Fruit fly (Drosophila melanogaster) whole organism, wandering third instar larva: Measurements from ENCODE around the gene CG43254.

Source experiments
- Abd-B ChIP-seq: fragments of >200 bp; optimal IDR thresholded peaks from 2 replicates; lab custom pipeline; 2017; ENCODE audit warnings: missing biosample characterization, missing genetic modification characterization
- CG32264 ChIP-seq: fragments of 200-800 bp; sonication (Bioruptor generic); optimal IDR thresholded peaks from 2 replicates; lab custom pipeline; 2016; ENCODE audit warnings: missing biosample characterization, missing genetic modification characterization
- CG9705 ChIP-seq: fragments of 200-800 bp; sonication (Bioruptor generic); optimal IDR thresholded peaks from 2 replicates; lab custom pipeline; 2018; ENCODE audit warnings: missing biosample characterization, mild to moderate bottlenecking, missing genetic modification characterization
- CrebA ChIP-seq: fragments of 200-800 bp; sonication (Bioruptor generic); optimal IDR thresholded peaks from 2 replicates; lab custom pipeline; 2016; ENCODE audit warnings: missing biosample characterization, mild to moderate bottlenecking, missing genetic modification characterization, borderline replicate concordance
- GATAd ChIP-seq: sonication (Bioruptor generic); optimal IDR thresholded peaks from 2 replicates; lab custom pipeline; 2016; ENCODE audit warnings: missing biosample characterization, missing genetic modification characterization
- Hr78 ChIP-seq: fragments of >200 bp; optimal IDR thresholded peaks from 2 replicates; lab custom pipeline; 2017; ENCODE audit warnings: missing biosample characterization, missing genetic modification characterization
- Hr83 ChIP-seq: fragments of 200-300 bp; sonication (Bioruptor generic); optimal IDR thresholded peaks from 2 replicates; lab custom pipeline; 2016; ENCODE audit warnings: missing biosample characterization, mild to moderate bottlenecking, missing genetic modification characterization, moderate library complexity; ENCODE audit not compliant: poor library complexity, severe bottlenecking
- Mio ChIP-seq: sonication (Bioruptor generic); optimal IDR thresholded peaks from 2 replicates; lab custom pipeline; 2016; ENCODE audit warnings: missing biosample characterization, missing genetic modification characterization
- Myc ChIP-seq: fragments of >200 bp; optimal IDR thresholded peaks from 2 replicates; lab custom pipeline; 2017
- N ChIP-seq: fragments of >200 bp; optimal IDR thresholded peaks from 2 replicates; lab custom pipeline; 2018; ENCODE audit warnings: missing biosample characterization, missing external identifiers, missing genetic modification characterization
- OdsH ChIP-seq: fragments of 200-800 bp; sonication (Bioruptor generic); optimal IDR thresholded peaks from 2 replicates; lab custom pipeline; 2016; ENCODE audit warnings: missing biosample characterization, mild to moderate bottlenecking, missing genetic modification characterization
- Rel ChIP-seq, 2 experiments: fragments of 200-800 bp; sonication (Bioruptor generic) in 1 of 2; optimal IDR thresholded peaks; 2 replicates in 1 of 2; 3 replicates in 1 of 2; lab custom pipeline; 2016 to 2019; ENCODE audit warnings: mild to moderate bottlenecking in 2 of 2, missing biosample characterization in 2 of 2, missing genetic modification characterization in 2 of 2, moderate library complexity in 1 of 2
- Vsx2 ChIP-seq: fragments of 200-300, 225-300 bp; sonication (Bioruptor generic); optimal IDR thresholded peaks from 2 replicates; lab custom pipeline; 2018; ENCODE audit warnings: missing biosample characterization, missing genetic modification characterization; ENCODE audit not compliant: partially characterized antibody
- br ChIP-seq: fragments of 200-800 bp; sonication (Bioruptor generic); optimal IDR thresholded peaks from 2 replicates; lab custom pipeline; 2016; ENCODE audit warnings: missing biosample characterization, missing genetic modification characterization
- brk ChIP-seq: fragments of 200-800 bp; sonication (Bioruptor generic); optimal IDR thresholded peaks from 2 replicates; lab custom pipeline; 2016; ENCODE audit warnings: missing biosample characterization, mild to moderate bottlenecking, missing genetic modification characterization
- dl ChIP-seq, 2 experiments: fragments of 175-275, 200-275 bp in 1 of 2; fragments of 200-275 bp in 1 of 2; sonication (Bioruptor generic); optimal IDR thresholded peaks; lab custom pipeline; 2018; ENCODE audit warnings: mild to moderate bottlenecking in 2 of 2, missing biosample characterization in 2 of 2, missing genetic modification characterization in 2 of 2, moderate library complexity in 2 of 2; ENCODE audit not compliant: partially characterized antibody in 2 of 2, insufficient read depth in 1 of 2
- dmrt93B ChIP-seq: fragments of 200-800 bp; sonication (Bioruptor generic); optimal IDR thresholded peaks from 2 replicates; lab custom pipeline; 2018; ENCODE audit warnings: missing biosample characterization, mild to moderate bottlenecking, missing genetic modification characterization
- fru ChIP-seq: fragments of 200-800 bp; sonication (Bioruptor generic); optimal IDR thresholded peaks from 3 replicates; lab custom pipeline; 2016; ENCODE audit warnings: missing biosample characterization, mild to moderate bottlenecking, missing genetic modification characterization
- h ChIP-seq: fragments of 200-800 bp; sonication (Bioruptor generic); optimal IDR thresholded peaks from 3 replicates; lab custom pipeline; 2016; ENCODE audit warnings: missing biosample characterization, mild to moderate bottlenecking, missing genetic modification characterization
- jim ChIP-seq: fragments of 175-275, 200-325 bp; sonication (Bioruptor generic); optimal IDR thresholded peaks from 2 replicates; lab custom pipeline; 2016; ENCODE audit warnings: missing biosample characterization, mild to moderate bottlenecking, missing genetic modification characterization
- lola ChIP-seq: fragments of >200 bp; optimal IDR thresholded peaks from 2 replicates; lab custom pipeline; 2017; ENCODE audit warnings: missing biosample characterization, missing genetic modification characterization
- pan ChIP-seq: fragments of >200 bp; optimal IDR thresholded peaks from 2 replicates; lab custom pipeline; 2017
- psq ChIP-seq: fragments of 200-800 bp; sonication (Bioruptor generic); optimal IDR thresholded peaks from 3 replicates; lab custom pipeline; 2017; ENCODE audit warnings: missing biosample characterization, mild to moderate bottlenecking, missing genetic modification characterization, moderate library complexity
- rgr ChIP-seq: fragments of 200-800 bp; sonication (Bioruptor generic); optimal IDR thresholded peaks from 3 replicates; lab custom pipeline; 2016; ENCODE audit warnings: missing biosample characterization, mild to moderate bottlenecking, missing genetic modification characterization
- sage ChIP-seq: fragments of 200-800 bp; sonication (Bioruptor generic); optimal IDR thresholded peaks from 2 replicates; lab custom pipeline; 2016; ENCODE audit warnings: missing biosample characterization, mild to moderate bottlenecking, missing genetic modification characterization
- sv ChIP-seq: fragments of 200-800 bp; sonication (Bioruptor generic); optimal IDR thresholded peaks from 3 replicates; lab custom pipeline; 2016; ENCODE audit warnings: missing biosample characterization, missing genetic modification characterization
- tai ChIP-seq: sonication (Bioruptor generic); optimal IDR thresholded peaks from 2 replicates; lab custom pipeline; 2016; ENCODE audit warnings: missing biosample characterization, missing genetic modification characterization
- woc ChIP-seq: sonication (Bioruptor generic); optimal IDR thresholded peaks from 2 replicates; lab custom pipeline; 2016; ENCODE audit warnings: missing biosample characterization, mild to moderate bottlenecking, missing genetic modification characterization

CG43254 gene

dm6 chr3R:7760970-7761558 is 21.7 kb upstream of the CG43254 start:
- no peak for TF ChIP-seq Rel (GFP tag; optimal IDR thresholded peaks at IDR 0.05; lab: Kevin White, UChicago)
- TF ChIP-seq Rel (tag; optimal IDR thresholded peaks at IDR 0.05; lab: Kevin White, UChicago), result peak; percentile 55
- no peak for TF ChIP-seq fru
- TF ChIP-seq, all 38 proteins: peak for 1

DNA sequence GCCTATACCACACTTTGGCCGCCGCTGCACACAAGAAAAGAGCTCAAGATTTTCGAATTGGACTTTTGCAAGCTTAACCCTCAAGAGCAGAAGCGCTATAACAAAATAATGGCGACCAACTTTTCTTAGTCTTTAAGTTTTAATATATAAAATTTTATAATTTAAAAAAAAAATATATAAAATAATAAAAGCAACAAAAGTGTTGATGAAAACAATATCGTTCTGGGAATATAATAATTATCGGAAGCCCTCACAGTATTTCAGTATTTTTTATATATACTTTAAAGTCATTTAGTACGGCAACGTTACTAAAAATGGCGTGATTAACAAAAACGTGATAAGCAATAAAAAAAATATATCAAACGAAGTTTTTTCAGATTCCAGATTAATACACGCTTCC is 20.1 kb upstream of the CG43254 start, which contains the start of gene Sp7:
Sp7 (plus strand) TSS at position 301 of the 400 bp plus-strand sequence.
- TF ChIP-seq br (GFP tag; lab: Kevin White, UChicago) (no peak), dl (GFP tag; optimal IDR thresholded peaks at IDR 0.05; lab: Kevin White, UChicago; ENCODE audit: insufficient read depth in 1 of 2, partially characterized antibody in 2 of 2) (no peak), Abd-B (GFP tag; lab: Kevin White, UChicago) (no peak), Hr78 (GFP tag; lab: Kevin White, UChicago) (no peak), pan (lab: Kevin White, UChicago) (no peak), Hr83 (GFP tag; lab: Kevin White, UChicago) (no peak), N (GFP tag; lab: Kevin White, UChicago) (no peak), sage (GFP tag; lab: Kevin White, UChicago) (no peak)
- TF ChIP-seq, all 38 proteins: peak for 0

dm6 chr3R:7757822-7758221 is 18.5 kb upstream of the CG43254 start, which contains the start of gene CG10919:
CG10919 (plus strand) TSS chr3R:7758122.
- TF ChIP-seq dl (GFP tag; optimal IDR thresholded peaks at IDR 0.05; lab: Kevin White, UChicago; ENCODE audit: insufficient read depth in 1 of 2, partially characterized antibody in 2 of 2), result no peak
- no peak for TF ChIP-seq GATAd (GFP tag; lab: Kevin White, UChicago)
- TF ChIP-seq CrebA (GFP tag; lab: Kevin White, UChicago), result no peak
- no peak for TF ChIP-seq CG32264 (GFP tag; lab: Kevin White, UChicago)
- TF ChIP-seq jim (GFP tag; lab: Kevin White, UChicago), result no peak
- no peak for TF ChIP-seq N (GFP tag; lab: Kevin White, UChicago)
- no peak for TF ChIP-seq Abd-B (GFP tag; lab: Kevin White, UChicago)
- TF ChIP-seq rgr (GFP tag; lab: Kevin White, UChicago), result no peak

dm6 chr3R:7753518-7753917 is 14.2 kb upstream of the CG43254 start:
- no peak for TF ChIP-seq Vsx2 (GFP tag; lab: Kevin White, UChicago)
- TF ChIP-seq sage (GFP tag; lab: Kevin White, UChicago), result no peak
- no peak for TF ChIP-seq sv (GFP tag; lab: Kevin White, UChicago)
- no peak for TF ChIP-seq tai (GFP tag; lab: Kevin White, UChicago)

- TF ChIP-seq tai (GFP tag; lab: Kevin White, UChicago) (no peak), OdsH (GFP tag; lab: Kevin White, UChicago) (no peak), dmrt93B (GFP tag; lab: Kevin White, UChicago) (no peak), pan (lab: Kevin White, UChicago) (no peak), h (GFP tag; lab: Kevin White, UChicago) (no peak), sv (GFP tag; lab: Kevin White, UChicago) (no peak), Hr83 (GFP tag; lab: Kevin White, UChicago) (no peak), brk (GFP tag; lab: Kevin White, UChicago) (no peak), CG9705 (GFP tag; lab: Kevin White, UChicago) (no peak), fru (no peak), CG32264 (GFP tag; lab: Kevin White, UChicago) (no peak), lola (GFP tag; lab: Kevin White, UChicago) (no peak), CrebA (GFP tag; lab: Kevin White, UChicago) (no peak), Myc (lab: Kevin White, UChicago) (no peak), psq (GFP tag; lab: Kevin White, UChicago) (no peak), woc (no peak), Mio (GFP tag; lab: Kevin White, UChicago) (no peak)
- TF ChIP-seq, all 38 proteins: peak for 0
Observed at dm6 chr3R:7749993-7750392, 10.6 kb upstream of the CG43254 start, which contains the start of gene pyd3. pyd3 (minus strand) TSS chr3R:7750079.
